Fruit fly (Drosophila melanogaster) whole organism: ENCODE data around the gene CG17777.

Experiments
- CG8478 ChIP-seq: fragments of >200 bp; optimal IDR thresholded peaks from 2 replicates; lab custom pipeline; 2018; ENCODE audit warnings: inconsistent platforms
- Dll ChIP-seq: fragments of >200 bp; optimal IDR thresholded peaks from 2 replicates; lab custom pipeline; 2017
- EcR ChIP-seq, 2 experiments: fragments of >200 bp; optimal IDR thresholded peaks; 2 replicates each; lab custom pipeline; 2017; ENCODE audit warnings: missing biosample characterization in 2 of 2, missing genetic modification characterization in 2 of 2, missing genetic modification reagents in 2 of 2
- pan ChIP-seq: fragments of >200 bp; optimal IDR thresholded peaks from 2 replicates; lab custom pipeline; 2017
- psq ChIP-seq: fragments of >200 bp; optimal IDR thresholded peaks from 2 replicates; lab custom pipeline; 2017
- usp ChIP-seq: fragments of >200 bp; optimal IDR thresholded peaks from 2 replicates; lab custom pipeline; 2017; ENCODE audit warnings: missing biosample characterization, missing genetic modification characterization, mixed read lengths

The CG17777 gene

DNA sequence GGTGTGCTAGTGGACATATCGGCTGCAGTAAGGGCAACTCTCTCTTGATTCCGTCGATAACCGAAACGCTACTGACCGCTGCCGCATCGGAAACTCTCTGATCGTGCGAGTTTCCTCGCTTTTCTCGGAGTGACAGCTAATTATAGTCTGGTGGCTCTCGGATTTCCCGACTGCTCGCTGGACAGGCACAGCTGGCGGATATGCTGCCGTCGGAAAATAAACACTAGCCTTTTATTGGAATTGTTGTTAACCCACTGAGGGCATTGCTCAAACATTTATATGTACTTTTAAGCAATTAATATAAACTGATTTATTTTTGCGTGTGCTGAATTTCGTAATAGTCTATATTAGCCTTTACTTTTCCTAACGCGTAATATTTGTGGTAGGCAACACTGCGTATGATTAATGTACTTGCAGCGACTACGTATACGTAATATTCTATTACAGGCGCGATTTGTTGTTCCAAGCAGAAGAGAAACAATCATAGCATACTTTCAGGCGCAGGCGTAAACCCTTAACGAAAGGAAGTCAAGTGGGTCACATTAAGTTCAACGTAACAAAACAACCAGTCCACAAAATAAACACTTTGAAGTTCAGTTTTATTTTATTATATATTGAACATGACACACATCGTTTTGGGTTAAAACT lies 27.2 kb downstream of the CG17777 start, which contains the start of gene SmydA-8:
Gene SmydA-8 (minus strand): TSS at position 51 of the 648 bp plus-strand sequence.
- TF ChIP-seq pan (lab: Kevin White, UChicago), result no peak
- TF ChIP-seq usp (GFP tag; lab: Kevin White, UChicago), result no peak
- no peak for TF ChIP-seq Dll (lab: Kevin White, UChicago)
- TF ChIP-seq psq (lab: Kevin White, UChicago), result no peak
- no peak for TF ChIP-seq CG8478 (lab: Kevin White, UChicago)
- no peak for TF ChIP-seq EcR (GFP tag; optimal IDR thresholded peaks at IDR 0.05; lab: Kevin White, UChicago)

DNA sequence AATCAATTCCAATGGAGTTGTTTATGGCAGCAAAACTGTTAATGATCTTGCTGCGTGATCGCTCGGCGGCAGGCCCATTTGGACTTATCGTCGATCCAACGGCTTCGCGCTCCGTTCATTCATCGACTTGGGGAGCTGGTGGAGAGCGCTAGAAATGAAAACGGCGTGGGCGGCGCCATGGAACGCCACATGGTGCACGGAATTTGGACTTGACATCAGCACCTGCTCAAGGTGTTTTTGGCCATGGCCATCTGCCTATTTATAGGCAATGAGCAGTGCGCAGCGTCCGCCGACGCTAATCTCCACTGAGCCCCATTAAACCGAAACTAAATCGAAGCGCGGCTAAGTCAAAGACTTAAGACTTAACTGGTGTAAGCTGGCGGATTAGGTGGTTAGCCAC lies 31.8 kb downstream of the CG17777 start:
- TF ChIP-seq EcR (GFP tag; optimal IDR thresholded peaks at IDR 0.05; lab: Kevin White, UChicago) (no peak), psq (lab: Kevin White, UChicago) (no peak), pan (lab: Kevin White, UChicago) (no peak), CG8478 (lab: Kevin White, UChicago) (no peak), usp (GFP tag; lab: Kevin White, UChicago) (no peak), Dll (lab: Kevin White, UChicago) (no peak)

dm6 chrX:2219246-2219645 lies 32.6 kb downstream of the CG17777 start:
- no peak for TF ChIP-seq Dll (lab: Kevin White, UChicago)
- TF ChIP-seq CG8478 (lab: Kevin White, UChicago), result no peak
- TF ChIP-seq usp (GFP tag; lab: Kevin White, UChicago), result no peak
- TF ChIP-seq pan (lab: Kevin White, UChicago), result no peak

DNA sequence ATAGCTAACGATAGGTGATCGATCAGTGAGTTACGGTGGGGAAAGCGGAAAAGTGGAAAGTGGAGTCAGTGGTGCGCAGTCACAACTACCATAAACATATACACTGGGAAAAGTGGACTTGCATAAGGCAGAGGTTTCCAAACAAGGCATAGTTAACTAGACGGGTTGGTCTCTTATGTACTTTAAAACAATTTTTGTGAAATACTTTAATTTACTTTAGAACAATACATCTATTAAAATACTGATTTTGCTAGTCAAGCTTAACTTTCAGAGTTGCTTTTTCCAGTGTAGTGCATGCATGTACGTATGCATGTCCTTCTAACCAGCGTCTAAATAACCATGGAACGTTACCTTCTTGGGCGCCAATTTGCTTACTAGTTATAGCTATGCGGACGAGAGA lies 33.2 kb downstream of the CG17777 start:
- TF ChIP-seq Dll (lab: Kevin White, UChicago) (no peak), usp (GFP tag; lab: Kevin White, UChicago) (no peak), pan (lab: Kevin White, UChicago) (no peak), EcR (GFP tag; optimal IDR thresholded peaks at IDR 0.05; lab: Kevin White, UChicago) (no peak), CG8478 (lab: Kevin White, UChicago) (no peak), psq (lab: Kevin White, UChicago) (no peak)

- TF ChIP-seq CG8478 (lab: Kevin White, UChicago) (no peak), usp (GFP tag; lab: Kevin White, UChicago) (no peak), pan (lab: Kevin White, UChicago) (no peak), Dll (lab: Kevin White, UChicago) (no peak), EcR (GFP tag; optimal IDR thresholded peaks at IDR 0.05; lab: Kevin White, UChicago) (no peak), psq (lab: Kevin White, UChicago) (no peak)
Observed at dm6 chrX:2221598-2221997, 34.9 kb downstream of the CG17777 start.

dm6 chrX:2222181-2222790 lies 35.6 kb downstream of the CG17777 start, which contains the start of gene Vinc:
Gene Vinc (minus strand): TSS chrX:2222567.
- TF ChIP-seq Dll (lab: Kevin White, UChicago), result no peak

dm6 chrX:2223454-2223853 lies 36.8 kb downstream of the CG17777 start, which contains the start of gene CG14052:
Gene CG14052 (plus strand): TSS chrX:2223754.
- TF ChIP-seq CG8478 (lab: Kevin White, UChicago), result no peak
- TF ChIP-seq psq (lab: Kevin White, UChicago), result no peak
- TF ChIP-seq Dll (lab: Kevin White, UChicago), result no peak
- TF ChIP-seq pan (lab: Kevin White, UChicago), result no peak
- TF ChIP-seq EcR (GFP tag; optimal IDR thresholded peaks at IDR 0.05; lab: Kevin White, UChicago), result no peak
- TF ChIP-seq usp (GFP tag; lab: Kevin White, UChicago), result no peak

DNA sequence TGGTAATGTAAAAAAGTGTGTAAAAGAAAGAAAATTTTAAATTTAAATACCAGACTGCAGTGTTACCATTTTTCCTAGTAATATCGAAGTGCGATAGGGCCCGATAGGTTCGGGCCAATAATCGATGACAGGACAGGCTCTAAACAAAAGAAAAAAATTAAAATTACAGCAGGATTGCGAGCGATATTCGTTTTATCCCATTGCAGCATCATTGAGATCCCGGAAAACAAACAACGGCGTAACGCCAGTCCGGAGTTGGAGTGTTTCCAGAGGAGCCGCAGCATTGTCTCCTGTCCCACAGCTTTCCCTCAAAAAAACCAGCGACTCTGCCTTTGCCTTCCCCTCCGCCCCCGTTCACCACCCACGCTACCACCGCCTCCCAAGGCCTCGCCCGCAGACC lies 38.5 kb downstream of the CG17777 start, which contains the start of gene pcx:
Gene pcx (plus strand): TSS at position 159 of the 400 bp plus-strand sequence.
- TF ChIP-seq usp (GFP tag; lab: Kevin White, UChicago), result no peak
- no peak for TF ChIP-seq psq (lab: Kevin White, UChicago)
- no peak for TF ChIP-seq Dll (lab: Kevin White, UChicago)
- TF ChIP-seq CG8478 (lab: Kevin White, UChicago), result no peak
- TF ChIP-seq pan (lab: Kevin White, UChicago), result no peak
- no peak for TF ChIP-seq EcR (GFP tag; optimal IDR thresholded peaks at IDR 0.05; lab: Kevin White, UChicago)
